Fruit fly (Drosophila melanogaster) S2 (cell line): ENCODE results near the gene kay.

ENCODE experiments used
- CG8478 ChIP-seq: fragments of >200 bp; optimal IDR thresholded peaks from 2 replicates; lab custom pipeline; 2018
- CTCF ChIP-seq, 2 experiments: fragments of >200 bp; optimal IDR thresholded peaks; 2 replicates each; lab custom pipeline; 2018

DNA sequence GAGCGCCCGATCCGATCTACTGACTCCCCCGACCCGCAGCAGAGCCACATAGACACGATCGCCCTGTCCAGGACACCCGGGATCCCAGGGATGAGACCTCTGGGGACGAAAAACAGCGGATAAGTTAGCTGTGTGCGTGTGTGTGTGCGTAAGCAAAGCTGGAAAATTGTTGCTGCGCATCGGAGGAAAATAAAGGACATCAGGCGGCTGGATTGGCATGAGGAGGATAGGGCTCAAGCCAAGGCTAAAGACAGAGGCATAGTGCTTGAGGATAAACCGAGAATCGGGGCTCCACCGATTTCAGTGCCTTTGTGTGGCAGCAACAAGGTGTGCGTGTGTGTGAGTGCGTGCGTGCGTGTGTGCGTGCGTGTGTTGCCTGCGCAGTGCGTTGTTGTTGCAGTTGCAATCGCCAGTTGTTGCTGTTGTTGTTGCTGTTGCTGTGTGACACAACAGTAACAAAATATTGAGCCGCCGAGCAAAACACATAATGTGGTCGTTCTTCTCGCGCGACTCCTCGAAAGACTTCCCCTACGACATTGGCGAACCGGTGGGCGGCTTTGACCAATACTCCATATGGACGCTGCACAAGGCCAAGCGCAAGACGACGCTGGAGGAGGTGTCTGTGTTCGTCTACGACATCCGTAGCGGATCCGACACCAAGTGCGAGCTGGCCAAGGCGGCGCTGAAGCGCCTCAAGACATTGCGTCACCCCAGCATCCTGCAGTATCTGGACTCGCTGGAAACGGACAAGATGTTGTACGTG is 16.3 kb upstream of the kay start:
- no peak for TF ChIP-seq CTCF (optimal IDR thresholded peaks at IDR 0.05; lab: Kevin White, UChicago)
- TF ChIP-seq CG8478: peak; percentile 35
